Worm (Caenorhabditis elegans): Measurements from ENCODE around the gene cyp-32A1.

The cyp-32A1 gene

ce11 chrV:7822655-7823054 lies 41.0 kb downstream of the cyp-32A1 start:
- TF ChIP-seq F13H6.1 (tag; optimal IDR thresholded peaks at IDR 0.05) = peak; percentile 82
- TF ChIP-seq sma-9 (GFP tag; optimal IDR thresholded peaks at IDR 0.05) = peak; percentile 32
- TF ChIP-seq sma-9 (tag; optimal IDR thresholded peaks at IDR 0.05) = no peak
- peak; percentile 19 for TF ChIP-seq egl-27 (tag; optimal IDR thresholded peaks at IDR 0.05)
- no peak for TF ChIP-seq aly-2 (tag; optimal IDR thresholded peaks at IDR 0.05)
- peak; percentile 37 for TF ChIP-seq C34F6.9 (tag; optimal IDR thresholded peaks at IDR 0.05)
- TF ChIP-seq peb-1 (tag; optimal IDR thresholded peaks at IDR 0.05) = no peak
- peak; percentile 8 for TF ChIP-seq unc-62 (GFP tag; optimal IDR thresholded peaks at IDR 0.05)
- TF ChIP-seq mab-5 (tag; optimal IDR thresholded peaks at IDR 0.05) = peak; percentile 56
- peak in 1 of 2 experiments; percentile 57 for TF ChIP-seq lsy-2 (tag; optimal IDR thresholded peaks at IDR 0.05)
- TF ChIP-seq nhr-129 (tag; optimal IDR thresholded peaks at IDR 0.05) = peak; percentile 84
- TF ChIP-seq unc-39 (tag; optimal IDR thresholded peaks at IDR 0.05) = no peak
- TF ChIP-seq crh-2 (tag; optimal IDR thresholded peaks at IDR 0.05) = peak; percentile 60

ce11 chrV:7824138-7824537 lies 42.5 kb downstream of the cyp-32A1 start:
- TF ChIP-seq nhr-23 (tag; optimal IDR thresholded peaks at IDR 0.05) (no peak), C34F6.9 (tag; optimal IDR thresholded peaks at IDR 0.05) (no peak), nhr-12 (tag; optimal IDR thresholded peaks at IDR 0.05) (no peak)

ce11 chrV:7825836-7826235 lies 44.2 kb downstream of the cyp-32A1 start:
- TF ChIP-seq F13H6.1 (tag; optimal IDR thresholded peaks at IDR 0.05) (peak; percentile 4), lin-11 (tag; optimal IDR thresholded peaks at IDR 0.05) (no peak)

- TF ChIP-seq nhr-25 (tag; optimal IDR thresholded peaks at IDR 0.05) (no peak), elt-3 (tag; optimal IDR thresholded peaks at IDR 0.05) (no peak), nhr-77 (tag; optimal IDR thresholded peaks at IDR 0.05) (no peak), snpc-4 (tag; optimal IDR thresholded peaks at IDR 0.05) (no peak)
These were observed 44.8 kb downstream of the cyp-32A1 start for ce11 chrV:7826362-7826761.

ce11 chrV:7826917-7827316 lies 45.3 kb downstream of the cyp-32A1 start, which contains the start of gene mig-6:
Gene mig-6, plus strand, starts transcription at chrV:7827217.
- TF ChIP-seq nhr-25 (tag; optimal IDR thresholded peaks at IDR 0.05) (no peak), nhr-6 (tag; optimal IDR thresholded peaks at IDR 0.05) (no peak), ztf-11 (tag; optimal IDR thresholded peaks at IDR 0.05) (no peak), crh-2 (tag; optimal IDR thresholded peaks at IDR 0.05) (no peak), lin-13 (GFP tag; optimal IDR thresholded peaks at IDR 0.05) (no peak), nhr-237 (tag; optimal IDR thresholded peaks at IDR 0.05) (no peak), ceh-16 (tag; optimal IDR thresholded peaks at IDR 0.05) (no peak), R02D3.7 (tag; optimal IDR thresholded peaks at IDR 0.05) (no peak), nhr-12 (tag; optimal IDR thresholded peaks at IDR 0.05) (no peak), unc-39 (tag; optimal IDR thresholded peaks at IDR 0.05) (no peak), lsy-2 (tag; optimal IDR thresholded peaks at IDR 0.05) (no peak)

- TF ChIP-seq sma-3 (GFP tag; optimal IDR thresholded peaks at IDR 0.05) = no peak
- TF ChIP-seq nhr-77 (tag; optimal IDR thresholded peaks at IDR 0.05) = no peak
- no peak for TF ChIP-seq alr-1 (tag; optimal IDR thresholded peaks at IDR 0.05)
- no peak for TF ChIP-seq aly-2 (tag; optimal IDR thresholded peaks at IDR 0.05)
- TF ChIP-seq egl-27 (tag; optimal IDR thresholded peaks at IDR 0.05) = no peak
- no peak for TF ChIP-seq nhr-10 (tag; optimal IDR thresholded peaks at IDR 0.05)
- TF ChIP-seq Y55F3AM.14 (GFP tag; optimal IDR thresholded peaks at IDR 0.05) = no peak
- no peak for TF ChIP-seq sma-9 (GFP tag; optimal IDR thresholded peaks at IDR 0.05)
- no peak for TF ChIP-seq sma-9 (tag; optimal IDR thresholded peaks at IDR 0.05)
- no peak for TF ChIP-seq ceh-16 (tag; optimal IDR thresholded peaks at IDR 0.05)
- no peak for TF ChIP-seq skn-1 (tag; optimal IDR thresholded peaks at IDR 0.05)
- TF ChIP-seq snpc-4 (tag; optimal IDR thresholded peaks at IDR 0.05) = no peak
These were observed 49.3 kb downstream of the cyp-32A1 start for ce11 chrV:7830952-7831351.

All from whole organism, L2 larva.